Fruit fly (Drosophila melanogaster): ENCODE results near the gene CG3819.

Gene CG3819

DNA sequence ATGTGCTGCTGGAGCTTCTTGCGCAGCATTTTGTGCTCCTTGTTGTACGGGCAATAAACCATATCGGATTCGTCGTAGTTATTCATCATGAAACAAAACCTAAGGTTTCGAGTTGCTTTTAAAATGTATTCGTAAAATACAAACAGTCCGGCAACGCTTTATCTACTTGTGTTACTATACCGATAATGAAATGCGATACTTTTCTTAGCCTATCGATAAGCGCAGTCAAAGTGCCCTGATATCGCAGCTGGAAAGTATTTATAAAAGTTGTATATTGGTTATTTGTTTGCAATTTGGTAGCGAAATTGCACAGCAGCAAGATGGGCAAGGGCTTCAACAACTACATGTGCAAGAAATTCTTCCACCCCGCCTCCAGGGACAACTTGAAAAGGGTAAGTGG lies 20.5 kb downstream of the CG3819 start, which contains the start of the genes arx and CG6843 (continued):
- TF ChIP-seq aop (GFP tag; IDR thresholded peaks at IDR 0.05) (no peak), bab2 (GFP tag; optimal IDR thresholded peaks at IDR 0.05) (no peak), CG2129 (GFP tag; IDR thresholded peaks at IDR 0.05; ENCODE audit: partially characterized antibody) (peak; percentile 81), phol (tag; optimal IDR thresholded peaks at IDR 0.05) (peak; percentile 41), abd-A (tag; optimal IDR thresholded peaks at IDR 0.05) (no peak), ab (GFP tag; optimal IDR thresholded peaks at IDR 0.05) (no peak), CG6854 (GFP tag; optimal IDR thresholded peaks at IDR 0.05) (no peak), CG2889 (GFP tag; IDR thresholded peaks at IDR 0.05) (no peak), B-H1 (GFP tag; IDR thresholded peaks at IDR 0.05) (no peak), CG12219 (GFP tag; optimal IDR thresholded peaks at IDR 0.05) (no peak), CG17385 (GFP tag; optimal IDR thresholded peaks at IDR 0.05) (no peak), kni (GFP tag; optimal IDR thresholded peaks at IDR 0.05) (no peak), CG7963 (GFP tag; IDR thresholded peaks at IDR 0.05; ENCODE audit: partially characterized antibody) (peak; percentile 88), Kr (GFP tag; optimal IDR thresholded peaks at IDR 0.05) (no peak), MTF-1 (GFP tag; optimal IDR thresholded peaks at IDR 0.05; ENCODE audit: borderline replicate concordance) (no peak), CG17829 (tag; optimal IDR thresholded peaks at IDR 0.05) (peak; percentile 23), CG13123 (GFP tag; optimal IDR thresholded peaks at IDR 0.05) (no peak), CG9876 (GFP tag; optimal IDR thresholded peaks at IDR 0.05) (no peak), CG10274 (GFP tag; optimal IDR thresholded peaks at IDR 0.05) (no peak), Mad (GFP tag; optimal IDR thresholded peaks at IDR 0.05) (no peak), Atf6 (GFP tag; IDR thresholded peaks at IDR 0.05) (no peak), Hsf (GFP tag; optimal IDR thresholded peaks at IDR 0.05) (no peak), Dp (GFP tag; optimal IDR thresholded peaks at IDR 0.05) (peak; percentile 66), CoRest (tag; optimal IDR thresholded peaks at IDR 0.05) (peak; percentile 14), CG13287 (GFP tag; IDR thresholded peaks at IDR 0.05; ENCODE audit: partially characterized antibody) (peak; percentile 96), CG9215 (GFP tag; IDR thresholded peaks at IDR 0.05) (no peak), Sry-δ (GFP tag; optimal IDR thresholded peaks at IDR 0.05) (peak; percentile 83), Dref (GFP tag; IDR thresholded peaks at IDR 0.05) (peak; percentile 86), Ada2b (GFP tag; IDR thresholded peaks at IDR 0.05) (no peak), CG13775 (GFP tag; optimal IDR thresholded peaks at IDR 0.05) (no peak), Sin3A (optimal IDR thresholded peaks at IDR 0.05) (peak; percentile 58), exex (tag; optimal IDR thresholded peaks at IDR 0.05) (no peak), trem (tag; optimal IDR thresholded peaks at IDR 0.05) (peak; percentile 70), CG2712 (tag; optimal IDR thresholded peaks at IDR 0.05) (peak; percentile 6), chinmo (GFP tag; IDR thresholded peaks at IDR 0.05; ENCODE audit: partially characterized antibody) (peak; percentile 96), Scr (GFP tag; IDR thresholded peaks at IDR 0.05; ENCODE audit: partially characterized antibody) (peak; percentile 92), cwo (GFP tag; optimal IDR thresholded peaks at IDR 0.05) (no peak), Med (GFP tag) (peak; percentile 74), tup (GFP tag; optimal IDR thresholded peaks at IDR 0.05) (no peak), TFAM (GFP tag; optimal IDR thresholded peaks at IDR 0.05) (no peak), unc-4 (GFP tag; IDR thresholded peaks at IDR 0.05; ENCODE audit: partially characterized antibody) (peak; percentile 94), gem (tag; optimal IDR thresholded peaks at IDR 0.05) (no peak), CG14965 (GFP tag; optimal IDR thresholded peaks at IDR 0.05; ENCODE audit: borderline replicate concordance) (no peak), CG14710 (tag; optimal IDR thresholded peaks at IDR 0.05) (peak; percentile 47), Camta (GFP tag; optimal IDR thresholded peaks at IDR 0.05) (no peak), CG2199 (GFP tag; IDR thresholded peaks at IDR 0.05) (peak; percentile 13; the same call in 1 of the 3 replicates), maf-S (GFP tag; optimal IDR thresholded peaks at IDR 0.05) (no peak), CG17186 (GFP tag; optimal IDR thresholded peaks at IDR 0.05) (peak; percentile 64), CG12744 (GFP tag; optimal IDR thresholded peaks at IDR 0.05) (no peak), Bgb (GFP tag; IDR thresholded peaks at IDR 0.05; ENCODE audit: partially characterized antibody) (peak; percentile 93), CG31224 (GFP tag; IDR thresholded peaks at IDR 0.05) (no peak)

Measured in whole organism, embryonic.